Fruit fly (Drosophila melanogaster): Measurements from ENCODE around the gene Pgd.

The Pgd gene

dm6 chrX:2175956-2176469 lies 31.1 kb downstream of the Pgd start, which contains the start of gene Cyp4d2:
Gene Cyp4d2 (plus strand): TSS chrX:2176006.
- TF ChIP-seq tj (GFP tag; optimal IDR thresholded peaks at IDR 0.05) (peak; percentile 24), CG12768 (GFP tag; optimal IDR thresholded peaks at IDR 0.05) (no peak), cnc (optimal IDR thresholded peaks at IDR 0.05) (peak; percentile 75 to 93)

DNA sequence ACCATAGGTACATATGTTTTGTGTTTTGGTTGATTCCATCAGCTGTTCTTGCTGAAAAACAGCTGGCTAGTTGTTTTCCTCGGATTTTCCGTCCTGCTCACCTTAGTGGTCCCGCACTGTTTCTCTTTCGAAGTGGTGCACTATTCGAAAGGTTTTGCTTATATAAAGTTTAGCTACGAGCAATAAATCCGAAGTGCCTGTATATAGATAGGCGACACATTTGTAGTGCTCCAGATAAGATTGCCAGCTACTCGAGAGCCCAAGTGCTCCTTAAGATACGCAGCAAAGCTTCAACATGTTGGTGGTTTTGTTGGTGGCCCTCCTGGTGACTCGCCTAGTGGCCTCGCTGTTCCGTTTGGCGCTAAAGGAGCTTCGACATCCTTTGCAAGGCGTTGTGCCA lies 33.9 kb downstream of the Pgd start, which contains the start of gene Cyp4ae1:
Gene Cyp4ae1 (plus strand): TSS at position 206 of the 400 bp plus-strand sequence.
- TF ChIP-seq CG11617 (GFP tag; optimal IDR thresholded peaks at IDR 0.05): no peak
- no peak for TF ChIP-seq CG5204 (GFP tag; optimal IDR thresholded peaks at IDR 0.05)
- TF ChIP-seq Hr96 (GFP tag; optimal IDR thresholded peaks at IDR 0.05): no peak
- no peak for TF ChIP-seq CG12768 (GFP tag; optimal IDR thresholded peaks at IDR 0.05)
- peak; percentile 16 for TF ChIP-seq Mnt (GFP tag; optimal IDR thresholded peaks at IDR 0.05)
- TF ChIP-seq cic (GFP tag; optimal IDR thresholded peaks at IDR 0.05): peak; percentile 25
- TF ChIP-seq toe (GFP tag; optimal IDR thresholded peaks at IDR 0.05): no peak
- no peak for TF ChIP-seq CG14711 (tag; optimal IDR thresholded peaks at IDR 0.05)
- TF ChIP-seq ovo (GFP tag; optimal IDR thresholded peaks at IDR 0.05): no peak
- TF ChIP-seq bab1 (GFP tag; optimal IDR thresholded peaks at IDR 0.05): no peak
- TF ChIP-seq tj (GFP tag; optimal IDR thresholded peaks at IDR 0.05): no peak

DNA sequence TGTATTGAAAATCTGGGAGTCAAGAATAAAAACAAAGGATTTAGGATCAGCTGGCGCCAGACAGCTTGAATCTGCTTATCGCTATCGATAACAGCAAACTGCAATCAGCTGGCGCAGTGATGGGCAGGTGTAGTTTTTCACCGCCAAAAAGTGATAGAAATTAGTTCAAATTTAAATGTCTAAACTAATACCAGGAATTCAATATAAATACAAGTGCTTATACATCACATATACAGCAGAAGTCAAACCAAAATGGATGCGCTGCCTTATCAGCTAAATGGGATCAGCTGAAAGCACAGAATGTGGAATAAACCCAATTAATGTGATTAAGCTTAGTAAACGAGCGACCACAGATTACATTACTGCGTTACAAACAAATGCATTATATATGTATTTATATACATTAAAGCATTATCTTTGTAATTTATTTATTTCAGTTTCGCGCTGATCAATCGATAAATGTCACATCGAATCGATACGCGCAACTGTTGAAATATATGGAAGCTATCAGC lies 35.9 kb downstream of the Pgd start, which contains the start of gene pn:
Gene pn (plus strand): TSS at position 462 of the 512 bp plus-strand sequence.
- TF ChIP-seq CG5204 (GFP tag; optimal IDR thresholded peaks at IDR 0.05) (no peak), CG12768 (GFP tag; optimal IDR thresholded peaks at IDR 0.05) (no peak), CG11617 (GFP tag; optimal IDR thresholded peaks at IDR 0.05) (peak; percentile 41), Hr96 (GFP tag; optimal IDR thresholded peaks at IDR 0.05) (no peak), bab1 (GFP tag; optimal IDR thresholded peaks at IDR 0.05) (peak; percentile 6), CG33017 (tag; optimal IDR thresholded peaks at IDR 0.05) (no peak), kay (GFP tag; ENCODE audit: borderline replicate concordance) (no peak), Mnt (GFP tag; optimal IDR thresholded peaks at IDR 0.05) (peak; percentile 33), cic (GFP tag; optimal IDR thresholded peaks at IDR 0.05) (peak; percentile 14), pad (GFP tag; optimal IDR thresholded peaks at IDR 0.05) (no peak), CG14711 (tag; optimal IDR thresholded peaks at IDR 0.05) (no peak), tj (GFP tag; optimal IDR thresholded peaks at IDR 0.05) (peak; percentile 31), Clk (GFP tag; optimal IDR thresholded peaks at IDR 0.05) (no peak)

DNA sequence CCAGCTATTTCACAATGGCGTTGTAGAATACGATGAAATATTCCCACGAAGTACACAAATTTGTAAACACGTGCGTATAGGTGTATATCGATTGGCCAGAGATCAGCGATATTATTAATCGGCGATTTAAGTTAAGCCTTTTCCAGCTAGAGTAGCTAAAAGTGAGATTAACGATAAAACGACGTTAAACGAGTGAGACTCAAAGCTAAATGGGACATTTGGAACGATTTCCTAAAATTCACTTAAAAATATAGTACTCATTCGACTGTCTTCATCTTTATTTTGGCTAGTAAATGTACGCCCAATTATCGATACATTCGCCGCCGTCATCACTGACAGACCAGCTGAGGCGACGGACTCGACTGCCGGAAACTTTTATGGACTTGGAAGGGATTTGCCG lies 39.6 kb downstream of the Pgd start, which contains the start of the genes Nmd3 and CG17776:
Gene Nmd3 (minus strand): TSS at position 106 of the 400 bp plus-strand sequence.
Gene CG17776 (plus strand): TSS at position 163 of the 400 bp plus-strand sequence.
- no peak for TF ChIP-seq Crg-1 (GFP tag; optimal IDR thresholded peaks at IDR 0.05)
- no peak for TF ChIP-seq Hr96 (GFP tag; optimal IDR thresholded peaks at IDR 0.05)
- TF ChIP-seq Mnt (GFP tag; optimal IDR thresholded peaks at IDR 0.05): peak; percentile 99
- TF ChIP-seq CG12768 (GFP tag; optimal IDR thresholded peaks at IDR 0.05): no peak
- peak; percentile 13 for TF ChIP-seq cic (GFP tag; optimal IDR thresholded peaks at IDR 0.05)
- peak; percentile 45 for TF ChIP-seq bab1 (GFP tag; optimal IDR thresholded peaks at IDR 0.05)
- TF ChIP-seq CG7101 (tag; optimal IDR thresholded peaks at IDR 0.05): peak; percentile 24
- no peak for TF ChIP-seq ovo (GFP tag; optimal IDR thresholded peaks at IDR 0.05)
- TF ChIP-seq CG33017 (tag; optimal IDR thresholded peaks at IDR 0.05): no peak
- TF ChIP-seq kay (GFP tag; ENCODE audit: borderline replicate concordance): no peak
- TF ChIP-seq CG11617 (GFP tag; optimal IDR thresholded peaks at IDR 0.05): peak; percentile 5
- TF ChIP-seq tj (GFP tag; optimal IDR thresholded peaks at IDR 0.05): peak; percentile 10

- no peak for TF ChIP-seq CG1620 (GFP tag; optimal IDR thresholded peaks at IDR 0.05)
- TF ChIP-seq CG12768 (GFP tag; optimal IDR thresholded peaks at IDR 0.05): no peak
- no peak for TF ChIP-seq CG5204 (GFP tag; optimal IDR thresholded peaks at IDR 0.05)
- TF ChIP-seq kay (GFP tag; ENCODE audit: borderline replicate concordance): no peak
- no peak for TF ChIP-seq Crg-1 (GFP tag; optimal IDR thresholded peaks at IDR 0.05)
- no peak for TF ChIP-seq tj (GFP tag; optimal IDR thresholded peaks at IDR 0.05)
- TF ChIP-seq CG33017 (tag; optimal IDR thresholded peaks at IDR 0.05): no peak
- TF ChIP-seq Clk (GFP tag; optimal IDR thresholded peaks at IDR 0.05): no peak
- TF ChIP-seq cnc (optimal IDR thresholded peaks at IDR 0.05): no peak
- no peak for TF ChIP-seq CG7101 (tag; optimal IDR thresholded peaks at IDR 0.05)
- no peak for TF ChIP-seq cic (GFP tag; optimal IDR thresholded peaks at IDR 0.05)
- TF ChIP-seq CG11617 (GFP tag; optimal IDR thresholded peaks at IDR 0.05): no peak
- no peak for TF ChIP-seq CG7045 (GFP tag; optimal IDR thresholded peaks at IDR 0.05)
- no peak for TF ChIP-seq ovo (GFP tag; optimal IDR thresholded peaks at IDR 0.05)
- TF ChIP-seq toe (GFP tag; optimal IDR thresholded peaks at IDR 0.05): no peak
- TF ChIP-seq CG14711 (tag; optimal IDR thresholded peaks at IDR 0.05): no peak
- TF ChIP-seq Mnt (GFP tag; optimal IDR thresholded peaks at IDR 0.05): no peak
- no peak for TF ChIP-seq Hr96 (GFP tag; optimal IDR thresholded peaks at IDR 0.05)
These were observed 41.6 kb downstream of the Pgd start, which contains the start of gene CG17777 for dm6 chrX:2186555-2186954. Gene CG17777 (plus strand): TSS chrX:2186855.

- TF ChIP-seq Mnt (GFP tag; optimal IDR thresholded peaks at IDR 0.05) (no peak), pad (GFP tag; optimal IDR thresholded peaks at IDR 0.05) (peak; percentile 15)
These were observed 42.6 kb downstream of the Pgd start, which contains the start of gene CG3457 for dm6 chrX:2187520-2187919. Gene CG3457 (plus strand): TSS chrX:2187820.

DNA sequence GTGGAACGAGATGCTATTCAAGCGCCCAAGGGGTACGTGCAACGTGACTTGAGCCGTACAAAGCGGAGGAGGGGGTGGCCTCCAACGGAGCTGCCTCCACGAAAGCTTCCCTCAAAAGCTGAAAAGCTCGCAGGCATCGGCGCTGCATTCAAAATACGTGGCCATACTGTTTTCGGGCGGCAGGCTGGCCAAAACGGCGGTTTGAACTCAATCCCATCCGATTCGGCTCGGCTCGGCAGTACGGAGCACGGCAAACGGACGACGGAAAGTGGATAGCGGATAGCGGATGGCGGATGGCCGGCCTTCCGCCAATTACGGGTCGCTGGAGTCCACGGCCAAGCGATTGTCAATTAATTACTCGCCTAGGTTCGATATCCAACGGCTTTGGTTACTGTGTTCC lies 44.0 kb downstream of the Pgd start, which contains the start of gene Mct1:
Gene Mct1 (plus strand): TSS at position 301 of the 400 bp plus-strand sequence.
- TF ChIP-seq CG1620 (GFP tag; optimal IDR thresholded peaks at IDR 0.05) (no peak), CG11617 (GFP tag; optimal IDR thresholded peaks at IDR 0.05) (no peak), CG12768 (GFP tag; optimal IDR thresholded peaks at IDR 0.05) (no peak), bab1 (GFP tag; optimal IDR thresholded peaks at IDR 0.05) (no peak), CG7101 (tag; optimal IDR thresholded peaks at IDR 0.05) (no peak), CG5204 (GFP tag; optimal IDR thresholded peaks at IDR 0.05) (no peak), kay (GFP tag; ENCODE audit: borderline replicate concordance) (no peak), cic (GFP tag; optimal IDR thresholded peaks at IDR 0.05) (no peak), CG14711 (tag; optimal IDR thresholded peaks at IDR 0.05) (no peak), CG7045 (GFP tag; optimal IDR thresholded peaks at IDR 0.05) (no peak), Clk (GFP tag; optimal IDR thresholded peaks at IDR 0.05) (no peak)

Measured in whole organism, adult.